Worm (Caenorhabditis elegans) whole organism, early embryonic: ENCODE results near the gene glb-19.

ENCODE experiments used
- F13C5.2 ChIP-seq: sonication (generic microtip); optimal IDR thresholded peaks from 2 replicates; lab custom pipeline; 2017; ENCODE audit warnings: mild to moderate bottlenecking, missing genetic modification characterization, inconsistent platforms, missing compliant biosample characterization
- aly-1 ChIP-seq: sonication (generic microtip); optimal IDR thresholded peaks from 2 replicates; lab custom pipeline; 2016; ENCODE audit warnings: missing genetic modification characterization, missing compliant biosample characterization
- ama-1 ChIP-seq: fragments of 150-350 bp; optimal IDR thresholded peaks from 2 replicates; lab custom pipeline; 2014
- ceh-13 ChIP-seq: fragments of 200-800 bp; sonication (Bioruptor generic); optimal IDR thresholded peaks from 2 replicates; lab custom pipeline; 2018; ENCODE audit warnings: mild to moderate bottlenecking, missing genetic modification characterization, missing compliant biosample characterization
- hnd-1 ChIP-seq: sonication (generic microtip); optimal IDR thresholded peaks from 2 replicates; lab custom pipeline; 2016; ENCODE audit warnings: missing genetic modification characterization, missing compliant biosample characterization
- pes-1 ChIP-seq: fragments of 200-800 bp; sonication (Bioruptor generic); IDR thresholded peaks from 2 replicates; pipeline ENCODE4 v1.3.6; 2022; ENCODE audit warnings: missing genetic modification reagents, missing genetic modification characterization, missing compliant biosample characterization
- sea-1 ChIP-seq: fragments of 200-800 bp; sonication (Bioruptor generic); conservative IDR thresholded peaks from 2 replicates; pipeline ENCODE4 v1.3.6; 2022; ENCODE audit warnings: missing genetic modification characterization, missing compliant biosample characterization

DNA sequence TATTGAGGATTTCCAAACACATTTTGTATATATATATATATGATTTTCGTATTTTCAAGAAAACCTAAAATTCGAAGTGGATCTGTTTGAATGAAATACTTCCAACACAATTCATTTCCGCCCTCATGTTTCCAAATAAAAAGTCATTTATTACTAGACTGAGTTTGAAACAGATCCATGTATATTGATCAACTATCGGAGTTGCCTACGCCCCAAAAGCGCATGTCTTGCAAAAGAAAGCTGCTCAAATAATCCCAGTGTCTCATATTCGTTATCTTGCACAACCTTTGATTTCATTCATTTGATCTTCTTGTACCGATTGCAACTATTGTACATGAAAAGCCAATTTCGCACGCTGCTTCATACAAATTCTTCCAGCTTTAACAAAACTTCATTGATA is 51.3 kb downstream of the glb-19 start, which contains the start of gene R09H10.2:
- no peak for TF ChIP-seq ceh-13 (GFP tag; lab: Kevin White, UChicago)
- no peak for TF ChIP-seq hnd-1 (tag; lab: Kevin White, UChicago)
- no peak for TF ChIP-seq ama-1 (lab: Kevin White, UChicago)
- TF ChIP-seq aly-1 (tag; lab: Kevin White, UChicago): no peak
- TF ChIP-seq sea-1 (GFP tag; lab: Robert Waterston, UW): no peak
- TF ChIP-seq pes-1 (GFP tag; lab: Robert Waterston, UW): no peak
- TF ChIP-seq F13C5.2: no peak
